Worm (Caenorhabditis elegans) whole organism, L1 larva: ENCODE measurements around the gene czw-1.
A peak's percentile ranks its signal among the peaks of the same experiment; 100 is the strongest.

ENCODE experiments used
- C34B4.2 ChIP-seq: sonication (generic microtip); optimal IDR thresholded peaks from 2 replicates; lab custom pipeline; 2017; ENCODE audit warnings: mild to moderate bottlenecking, missing genetic modification characterization, missing compliant biosample characterization
- F16B12.6 ChIP-seq: fragments of 150-350 bp; optimal IDR thresholded peaks from 2 replicates; lab custom pipeline; 2014; ENCODE audit warnings: missing biosample characterization, missing genetic modification characterization
- Y116A8C.19 ChIP-seq: sonication (generic microtip); optimal IDR thresholded peaks from 2 replicates; lab custom pipeline; 2016; ENCODE audit warnings: missing compliant biosample characterization, missing genetic modification characterization, borderline replicate concordance
- alr-1 ChIP-seq: fragments of 200-800 bp; sonication (Bioruptor generic); optimal IDR thresholded peaks from 2 replicates; lab custom pipeline; 2018; ENCODE audit warnings: borderline replicate concordance, mild to moderate bottlenecking, missing genetic modification characterization, missing compliant biosample characterization
- aly-2 ChIP-seq: fragments of 150-350 bp; optimal IDR thresholded peaks from 2 replicates; lab custom pipeline; 2014; ENCODE audit warnings: missing biosample characterization, missing genetic modification characterization
- ceh-63 ChIP-seq: fragments of 200-800 bp; sonication (Bioruptor generic); optimal IDR thresholded peaks from 2 replicates; lab custom pipeline; 2018; ENCODE audit warnings: mild to moderate bottlenecking, missing genetic modification characterization, missing compliant biosample characterization
- ceh-8 ChIP-seq: fragments of 200-800 bp; sonication (Bioruptor generic); optimal IDR thresholded peaks from 2 replicates; lab custom pipeline; 2018; ENCODE audit warnings: mild to moderate bottlenecking, missing genetic modification characterization, moderate library complexity, missing compliant biosample characterization
- ceh-82 ChIP-seq, 3 experiments: fragments of 150-350 bp in 1 of 3; sonication (generic microtip) in 2 of 3; optimal IDR thresholded peaks; 2 replicates each; lab custom pipeline; 2014 to 2017; ENCODE audit warnings: missing biosample characterization in 3 of 3, missing genetic modification characterization in 3 of 3
- ces-1 ChIP-seq: fragments of 150-350 bp; optimal IDR thresholded peaks from 2 replicates; lab custom pipeline; 2014; ENCODE audit warnings: missing biosample characterization, missing genetic modification reagents, missing genetic modification characterization
- dpl-1 ChIP-seq, 3 experiments: fragments of 150-350 bp in 2 of 3; sonication (generic microtip) in 1 of 3; optimal IDR thresholded peaks; 2 replicates each; lab custom pipeline; 2014 to 2017; ENCODE audit warnings: missing biosample characterization in 3 of 3, missing genetic modification characterization in 3 of 3, missing genetic modification reagents in 3 of 3
- dsc-1 ChIP-seq: sonication (generic microtip); optimal IDR thresholded peaks from 2 replicates; lab custom pipeline; 2016; ENCODE audit warnings: mild to moderate bottlenecking, missing genetic modification characterization, missing compliant biosample characterization
- efl-3 ChIP-seq: fragments of 200-800 bp; sonication (Bioruptor generic); optimal IDR thresholded peaks from 2 replicates; lab custom pipeline; 2018; ENCODE audit warnings: mild to moderate bottlenecking, missing genetic modification characterization, missing compliant biosample characterization
- egl-13 ChIP-seq: sonication (generic microtip); optimal IDR thresholded peaks from 2 replicates; lab custom pipeline; 2016; ENCODE audit warnings: missing genotype, missing genetic modification reagents, missing genetic modification characterization, missing compliant biosample characterization
- egl-27 ChIP-seq, 2 experiments: fragments of 150-350 bp in 1 of 2; sonication (generic microtip); optimal IDR thresholded peaks; 3 replicates each; lab custom pipeline; 2017 to 2018; ENCODE audit warnings: missing biosample characterization in 2 of 2, missing genetic modification characterization in 2 of 2, missing genetic modification reagents in 2 of 2
- elt-3 ChIP-seq, 6 experiments: fragments of 150-350 bp in 1 of 6; sonication (generic microtip); optimal IDR thresholded peaks; 2 replicates each; lab custom pipeline; 2017 to 2018; ENCODE audit warnings: missing biosample characterization in 6 of 6, missing genetic modification characterization in 6 of 6, inconsistent platforms in 1 of 6
- ets-5 ChIP-seq: fragments of 200-800 bp; sonication (Bioruptor generic); IDR thresholded peaks from 2 replicates; pipeline ENCODE4 v1.3.6; 2022; ENCODE audit warnings: missing genetic modification characterization, missing compliant biosample characterization
- fkh-4 ChIP-seq: sonication (generic microtip); optimal IDR thresholded peaks from 2 replicates; lab custom pipeline; 2016; ENCODE audit warnings: missing compliant biosample characterization, missing genetic modification characterization, borderline replicate concordance
- fkh-8 ChIP-seq: sonication (generic microtip); optimal IDR thresholded peaks from 2 replicates; lab custom pipeline; 2016; ENCODE audit warnings: mild to moderate bottlenecking, missing genetic modification characterization, missing compliant biosample characterization
- fos-1 ChIP-seq: fragments of 150-350 bp; optimal IDR thresholded peaks from 2 replicates; lab custom pipeline; 2014; ENCODE audit warnings: missing biosample characterization, missing genetic modification characterization
- grh-1 ChIP-seq: fragments of 200-800 bp; sonication (Bioruptor generic); IDR thresholded peaks from 2 replicates; pipeline ENCODE4 v1.3.6; 2022; ENCODE audit warnings: missing genetic modification reagents, missing genetic modification characterization, missing compliant biosample characterization
- hpl-2 ChIP-seq: fragments of 150-350 bp; optimal IDR thresholded peaks from 2 replicates; lab custom pipeline; 2014; ENCODE audit warnings: missing biosample characterization, missing genetic modification reagents, missing genetic modification characterization
- irx-1 ChIP-seq: sonication (generic microtip); optimal IDR thresholded peaks from 2 replicates; lab custom pipeline; 2016; ENCODE audit warnings: missing genetic modification characterization, missing compliant biosample characterization
- lin-39 ChIP-seq: fragments of 150-350 bp; optimal IDR thresholded peaks from 2 replicates; lab custom pipeline; 2014; ENCODE audit warnings: missing biosample characterization, missing genetic modification reagents, missing genetic modification characterization
- lir-3 ChIP-seq: sonication (generic microtip); optimal IDR thresholded peaks from 2 replicates; lab custom pipeline; 2016; ENCODE audit warnings: mild to moderate bottlenecking, missing genetic modification characterization, moderate library complexity, missing compliant biosample characterization; ENCODE audit not compliant: poor library complexity
- lsy-2 ChIP-seq, 2 experiments: fragments of 150-350 bp; optimal IDR thresholded peaks; 2 replicates each; lab custom pipeline; 2014; ENCODE audit warnings: missing biosample characterization in 2 of 2, missing genetic modification characterization in 2 of 2
- mab-9 ChIP-seq: fragments of 200-800 bp; sonication (Bioruptor generic); IDR thresholded peaks from 2 replicates; pipeline ENCODE4 v1.3.6; 2022; ENCODE audit warnings: missing genetic modification reagents, missing genetic modification characterization, missing compliant biosample characterization
- mef-2 ChIP-seq: fragments of 150-350 bp; optimal IDR thresholded peaks from 2 replicates; lab custom pipeline; 2014; ENCODE audit warnings: missing biosample characterization, missing genetic modification characterization
- mep-1 ChIP-seq: fragments of 150-350 bp; optimal IDR thresholded peaks from 2 replicates; lab custom pipeline; 2014; ENCODE audit warnings: missing biosample characterization, missing genetic modification characterization
- nhr-11 ChIP-seq: fragments of 150-350 bp; optimal IDR thresholded peaks from 2 replicates; lab custom pipeline; 2014; ENCODE audit warnings: missing biosample characterization, missing genetic modification characterization
- nhr-19 ChIP-seq: fragments of 200-800 bp; sonication (Bioruptor generic); conservative IDR thresholded peaks from 2 replicates; pipeline ENCODE4 v1.3.6; 2022; ENCODE audit warnings: missing genetic modification characterization, missing compliant biosample characterization
- nhr-20 ChIP-seq: sonication (generic microtip); optimal IDR thresholded peaks from 2 replicates; lab custom pipeline; 2016; ENCODE audit warnings: mild to moderate bottlenecking, missing genetic modification characterization, missing compliant biosample characterization
- nhr-237 ChIP-seq: fragments of 150-350 bp; optimal IDR thresholded peaks from 2 replicates; lab custom pipeline; 2014; ENCODE audit warnings: missing biosample characterization, missing genetic modification characterization
- nhr-71 ChIP-seq: sonication (generic microtip); optimal IDR thresholded peaks from 2 replicates; lab custom pipeline; 2016; ENCODE audit warnings: mild to moderate bottlenecking, missing genetic modification characterization, moderate library complexity, missing compliant biosample characterization
- nhr-77 ChIP-seq: fragments of 150-350 bp; optimal IDR thresholded peaks from 2 replicates; lab custom pipeline; 2014; ENCODE audit warnings: missing biosample characterization, missing genetic modification characterization
- nhr-84 ChIP-seq: sonication (generic microtip); optimal IDR thresholded peaks from 2 replicates; lab custom pipeline; 2017; ENCODE audit warnings: missing biosample characterization, missing genetic modification characterization
- pag-3 ChIP-seq: sonication (generic microtip); optimal IDR thresholded peaks from 2 replicates; lab custom pipeline; 2017; ENCODE audit warnings: missing genetic modification characterization, mild to moderate bottlenecking, missing compliant biosample characterization, antibody characterized with exemption, borderline replicate concordance; ENCODE audit not compliant: insufficient read depth
- pqm-1 ChIP-seq: sonication (generic microtip); optimal IDR thresholded peaks from 3 replicates; lab custom pipeline; 2017; ENCODE audit warnings: missing biosample characterization, missing genetic modification characterization
- rnt-1 ChIP-seq: sonication (generic microtip); optimal IDR thresholded peaks from 2 replicates; lab custom pipeline; 2016; ENCODE audit warnings: mild to moderate bottlenecking, missing genetic modification characterization, moderate library complexity, missing compliant biosample characterization
- skn-1 ChIP-seq: fragments of 150-350 bp; optimal IDR thresholded peaks from 2 replicates; lab custom pipeline; 2014; ENCODE audit warnings: missing biosample characterization, missing genetic modification characterization
- snpc-4 ChIP-seq: fragments of 150-350 bp; optimal IDR thresholded peaks from 2 replicates; lab custom pipeline; 2014; ENCODE audit warnings: missing biosample characterization, missing genetic modification characterization
- snu-23 ChIP-seq: sonication (generic microtip); optimal IDR thresholded peaks from 2 replicates; lab custom pipeline; 2016; ENCODE audit warnings: missing genetic modification characterization, missing compliant biosample characterization
- sup-37 ChIP-seq: fragments of 200-800 bp; sonication (Bioruptor generic); optimal IDR thresholded peaks from 2 replicates; lab custom pipeline; 2018; ENCODE audit warnings: mild to moderate bottlenecking, missing genetic modification characterization, missing compliant biosample characterization
- swsn-7 ChIP-seq: sonication (generic microtip); optimal IDR thresholded peaks from 2 replicates; lab custom pipeline; 2016; ENCODE audit warnings: missing genetic modification characterization, missing compliant biosample characterization
- tbx-2 ChIP-seq: sonication (generic microtip); optimal IDR thresholded peaks from 2 replicates; lab custom pipeline; 2016; ENCODE audit warnings: missing genetic modification characterization, missing compliant biosample characterization
- tlp-1 ChIP-seq: fragments of 150-350 bp; optimal IDR thresholded peaks from 2 replicates; lab custom pipeline; 2014; ENCODE audit warnings: missing biosample characterization, missing genetic modification characterization
- unc-130 ChIP-seq: fragments of 150-350 bp; optimal IDR thresholded peaks from 2 replicates; lab custom pipeline; 2017; ENCODE audit warnings: missing biosample characterization, missing genetic modification characterization, inconsistent platforms
- unc-86 ChIP-seq: sonication (generic microtip); optimal IDR thresholded peaks from 2 replicates; lab custom pipeline; 2016; ENCODE audit warnings: missing genetic modification characterization, missing compliant biosample characterization
- zag-1 ChIP-seq: fragments of 150-350 bp; optimal IDR thresholded peaks from 2 replicates; lab custom pipeline; 2014; ENCODE audit warnings: missing biosample characterization, missing genetic modification characterization
- zip-4 ChIP-seq: fragments of 200-800 bp; sonication (Bioruptor generic); optimal IDR thresholded peaks from 2 replicates; lab custom pipeline; 2018; ENCODE audit warnings: mild to moderate bottlenecking, missing genetic modification characterization, moderate library complexity, missing compliant biosample characterization
- ztf-11 ChIP-seq, 2 experiments: sonication (generic microtip); optimal IDR thresholded peaks; 2 replicates each; lab custom pipeline; 2016 to 2017; ENCODE audit warnings: missing genetic modification characterization in 2 of 2, missing biosample characterization in 1 of 2, missing compliant biosample characterization in 1 of 2
- ztf-4 ChIP-seq: fragments of 150-350 bp; optimal IDR thresholded peaks from 2 replicates; lab custom pipeline; 2014; ENCODE audit warnings: missing biosample characterization, missing genetic modification characterization

The czw-1 gene

DNA sequence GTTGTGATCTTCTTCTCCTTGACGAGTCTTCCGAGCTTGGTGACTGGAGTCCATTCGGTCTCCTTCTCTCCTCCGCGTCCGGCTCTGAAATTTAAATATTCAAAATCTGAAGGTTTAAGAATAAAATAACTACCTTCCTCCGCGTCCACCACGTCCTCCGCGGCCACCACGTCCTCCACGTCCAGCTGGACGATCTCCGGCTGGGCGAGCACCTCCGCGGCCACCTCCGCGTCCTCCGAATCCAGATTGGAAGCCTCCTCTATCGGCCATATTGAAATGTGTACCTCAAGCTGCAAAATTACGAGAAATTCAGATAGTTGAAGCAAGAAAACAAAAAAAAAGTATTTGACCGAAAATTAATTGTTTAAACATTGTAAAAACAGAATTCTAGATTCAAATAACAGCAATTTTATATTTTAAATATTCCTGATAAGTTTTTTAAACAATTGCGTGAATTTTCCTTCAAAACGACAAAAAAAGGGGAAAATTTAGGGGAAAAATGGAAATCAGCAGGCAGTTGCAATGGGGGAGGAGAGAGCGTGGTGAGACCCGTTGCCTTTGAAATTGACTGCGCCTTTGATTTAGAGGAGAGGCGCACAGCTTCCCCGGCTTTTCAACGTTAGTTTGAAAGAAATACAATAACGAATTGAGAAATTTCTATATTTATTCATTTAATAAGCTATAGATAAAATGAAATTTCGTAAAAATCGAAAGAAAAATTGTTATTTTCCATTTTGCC lies 20.4 kb downstream of the czw-1 start, which contains the start of gene rps-2 (continued):
- TF ChIP-seq unc-86 = no peak
- TF ChIP-seq fkh-8 (tag; lab: Kevin White, UChicago) = no peak
- TF ChIP-seq aly-2 (tag; lab: Kevin White, UChicago) = no peak
- TF ChIP-seq ces-1 (GFP tag; lab: Kevin White, UChicago) = no peak
- peak; percentile 31 for TF ChIP-seq nhr-71 (tag; lab: Kevin White, UChicago)
- no peak for TF ChIP-seq Y116A8C.19 (tag; lab: Kevin White, UChicago)
- no peak for TF ChIP-seq zag-1
- TF ChIP-seq mep-1 (tag; lab: Kevin White, UChicago) = peak; percentile 33
- no peak for TF ChIP-seq nhr-77 (tag; lab: Kevin White, UChicago)
- TF ChIP-seq mef-2 (tag; lab: Kevin White, UChicago) = no peak
- no peak for TF ChIP-seq ztf-11 (tag; optimal IDR thresholded peaks at IDR 0.05; lab: Kevin White, UChicago)
- TF ChIP-seq egl-13 (tag; lab: Kevin White, UChicago) = no peak
- TF ChIP-seq nhr-19 (GFP tag; lab: Robert Waterston, UW) = 0 out of 2 replicates have a peak, but pooled peaks have one; percentile 3
- TF ChIP-seq nhr-20 = no peak
- TF ChIP-seq elt-3 (tag; optimal IDR thresholded peaks at IDR 0.05; lab: Kevin White, UChicago) = no peak
- no peak for TF ChIP-seq mab-9 (GFP tag; lab: Robert Waterston, UW)
- no peak for TF ChIP-seq ztf-4 (tag; lab: Kevin White, UChicago)
- no peak for TF ChIP-seq fkh-4 (tag; lab: Kevin White, UChicago)
- no peak for TF ChIP-seq ceh-63
- TF ChIP-seq zip-4 (GFP tag; lab: Kevin White, UChicago) = no peak
- no peak for TF ChIP-seq egl-27 (tag; optimal IDR thresholded peaks at IDR 0.05; lab: Kevin White, UChicago)
- no peak for TF ChIP-seq alr-1 (tag; lab: Kevin White, UChicago)
- peak; percentile 39 for TF ChIP-seq skn-1 (tag; lab: Kevin White, UChicago)
- TF ChIP-seq ets-5 = no peak
- no peak for TF ChIP-seq efl-3 (GFP tag; lab: Kevin White, UChicago)
- no peak for TF ChIP-seq snu-23 (GFP tag; lab: Kevin White, UChicago)
- no peak for TF ChIP-seq pqm-1 (tag; lab: Kevin White, UChicago)
- TF ChIP-seq nhr-237 (tag; lab: Kevin White, UChicago) = no peak
- TF ChIP-seq F16B12.6 (tag; lab: Kevin White, UChicago) = no peak
- TF ChIP-seq pag-3 (tag; lab: Kevin White, UChicago) = no peak
- TF ChIP-seq hpl-2 (GFP tag; lab: Kevin White, UChicago) = no peak
- peak in 2 of 3 experiments; percentile 29 to 53 for TF ChIP-seq dpl-1 (GFP tag; optimal IDR thresholded peaks at IDR 0.05; lab: Kevin White, UChicago)
- TF ChIP-seq dsc-1 (tag; lab: Kevin White, UChicago) = no peak
- no peak for TF ChIP-seq sup-37 (GFP tag; lab: Kevin White, UChicago)
- peak; percentile 3 for TF ChIP-seq lin-39 (tag; lab: Kevin White, UChicago)
- no peak for TF ChIP-seq ceh-82 (tag; optimal IDR thresholded peaks at IDR 0.05; lab: Kevin White, UChicago)
- TF ChIP-seq nhr-11 (tag; lab: Kevin White, UChicago) = no peak
- no peak for TF ChIP-seq unc-130
- TF ChIP-seq nhr-84 = no peak
- TF ChIP-seq lir-3 (tag; lab: Kevin White, UChicago) = no peak
- no peak for TF ChIP-seq irx-1
- TF ChIP-seq grh-1 (GFP tag; lab: Robert Waterston, UW) = no peak
- no peak for TF ChIP-seq ceh-8 (GFP tag; lab: Kevin White, UChicago)
- TF ChIP-seq C34B4.2 (tag; lab: Kevin White, UChicago) = no peak
- no peak for TF ChIP-seq fos-1 (tag; lab: Kevin White, UChicago)
- TF ChIP-seq snpc-4 (tag; lab: Kevin White, UChicago) = no peak
- no peak for TF ChIP-seq tlp-1 (tag; lab: Kevin White, UChicago)
- TF ChIP-seq swsn-7 (tag; lab: Kevin White, UChicago) = no peak
- TF ChIP-seq tbx-2 (tag; lab: Kevin White, UChicago) = no peak
- peak; percentile 34 for TF ChIP-seq rnt-1
- TF ChIP-seq lsy-2 (tag; optimal IDR thresholded peaks at IDR 0.05; lab: Kevin White, UChicago) = peak; percentile 31 to 71
